Worm (Caenorhabditis elegans) whole organism, L4 larva: ENCODE measurements around the gene irld-27.

Source experiments
- F26F4.8 ChIP-seq: fragments of 200-800 bp; sonication (Bioruptor generic); conservative IDR thresholded peaks from 2 replicates; pipeline ENCODE4 v1.3.6; 2022; ENCODE audit warnings: missing genetic modification characterization, missing compliant biosample characterization
- F44E2.7 ChIP-seq: fragments of 200-800 bp; sonication (Bioruptor generic); IDR thresholded peaks from 2 replicates; pipeline ENCODE4 v2.1.2; 2022; ENCODE audit warnings: missing genetic modification characterization, missing compliant biosample characterization
- F49E8.2 ChIP-seq: sonication (generic microtip); optimal IDR thresholded peaks from 2 replicates; lab custom pipeline; 2016; ENCODE audit warnings: missing compliant biosample characterization, mild to moderate bottlenecking, missing genetic modification characterization, borderline replicate concordance
- R02D3.7 ChIP-seq: fragments of 150-350 bp; sonication (generic microtip); optimal IDR thresholded peaks from 3 replicates; lab custom pipeline; 2014; ENCODE audit warnings: missing biosample characterization, missing genetic modification characterization
- T20F7.1 ChIP-seq: fragments of 200-800 bp; sonication (Bioruptor generic); optimal IDR thresholded peaks from 2 replicates; lab custom pipeline; 2018; ENCODE audit warnings: mild to moderate bottlenecking, missing genetic modification characterization, missing compliant biosample characterization
- ZK337.2 ChIP-seq: fragments of 200-800 bp; sonication (Bioruptor generic); IDR thresholded peaks from 2 replicates; pipeline ENCODE4 v1.3.6; 2022; ENCODE audit warnings: missing genetic modification reagents, missing genetic modification characterization, missing compliant biosample characterization
- aha-1 ChIP-seq: fragments of 150-350 bp; peaks from one replicate; lab custom pipeline; 2014; ENCODE audit warnings: missing biosample characterization, missing genetic modification characterization
- aly-2 ChIP-seq: sonication (generic microtip); optimal IDR thresholded peaks from 2 replicates; lab custom pipeline; 2018; ENCODE audit warnings: missing biosample characterization, missing genetic modification characterization
- attf-4 ChIP-seq: sonication (generic microtip); optimal IDR thresholded peaks from 3 replicates; lab custom pipeline; 2017; ENCODE audit warnings: missing biosample characterization, missing genetic modification characterization
- ceh-20 ChIP-seq: fragments of 200-800 bp; sonication (Bioruptor generic); IDR thresholded peaks from 2 replicates; pipeline ENCODE4 v1.3.6; 2022; ENCODE audit warnings: missing genetic modification reagents, missing genetic modification characterization, missing compliant biosample characterization
- ceh-44 ChIP-seq: fragments of 200-800 bp; sonication (Bioruptor generic); IDR thresholded peaks from 2 replicates; pipeline ENCODE4 v1.3.6; 2022; ENCODE audit warnings: missing genetic modification reagents, missing genetic modification characterization, missing compliant biosample characterization
- ceh-82 ChIP-seq: sonication (generic microtip); optimal IDR thresholded peaks from 2 replicates; lab custom pipeline; 2017; ENCODE audit warnings: missing biosample characterization, missing genetic modification characterization
- daf-16 ChIP-seq, 3 experiments: sonication (generic microtip); optimal IDR thresholded peaks; 2 replicates each; lab custom pipeline; 2016 to 2017; ENCODE audit warnings: missing genetic modification characterization in 3 of 3, missing genetic modification reagents in 3 of 3, mild to moderate bottlenecking in 2 of 3, missing compliant biosample characterization in 2 of 3, missing biosample characterization in 1 of 3, moderate library complexity in 1 of 3
- daf-19 ChIP-seq: fragments of 200-800 bp; sonication (Bioruptor generic); conservative IDR thresholded peaks from 2 replicates; pipeline ENCODE4 v1.3.6; 2022; ENCODE audit warnings: missing genetic modification characterization, missing compliant biosample characterization
- dmd-6 ChIP-seq: fragments of 200-800 bp; sonication (Bioruptor generic); IDR thresholded peaks from 2 replicates; pipeline ENCODE4 v1.3.6; 2022; ENCODE audit warnings: missing genetic modification reagents, missing genetic modification characterization, missing compliant biosample characterization
- dve-1 ChIP-seq: sonication (generic microtip); optimal IDR thresholded peaks from 2 replicates; lab custom pipeline; 2017; ENCODE audit warnings: antibody characterized with exemption, mild to moderate bottlenecking, missing genetic modification characterization, missing compliant biosample characterization; ENCODE audit not compliant: insufficient read depth
- egl-27 ChIP-seq: sonication (generic microtip); optimal IDR thresholded peaks from 3 replicates; lab custom pipeline; 2017; ENCODE audit warnings: missing biosample characterization, missing genetic modification reagents, missing genetic modification characterization
- gei-8 ChIP-seq: fragments of 200-800 bp; sonication (Bioruptor generic); optimal IDR thresholded peaks from 2 replicates; lab custom pipeline; 2018; ENCODE audit warnings: mild to moderate bottlenecking, missing genetic modification characterization, missing compliant biosample characterization
- lim-7 ChIP-seq: fragments of 200-800 bp; sonication (Bioruptor generic); IDR thresholded peaks from 2 replicates; pipeline ENCODE4 v1.3.6; 2022; ENCODE audit warnings: missing genetic modification characterization, missing compliant biosample characterization
- lin-13 ChIP-seq: fragments of 150-350 bp; optimal IDR thresholded peaks from 2 replicates; lab custom pipeline; 2014; ENCODE audit warnings: missing biosample characterization, missing genetic modification reagents, missing genetic modification characterization
- lin-29 ChIP-seq: fragments of 200-800 bp; sonication (Bioruptor generic); IDR thresholded peaks from 2 replicates; pipeline ENCODE4 v1.3.6; 2022; ENCODE audit warnings: missing genetic modification reagents, missing genetic modification characterization, missing compliant biosample characterization
- lin-38 ChIP-seq: fragments of 200-800 bp; sonication (Bioruptor generic); IDR thresholded peaks from 2 replicates; pipeline ENCODE4 v1.3.6; 2022; ENCODE audit warnings: missing genetic modification reagents, missing genetic modification characterization, missing compliant biosample characterization
- mes-2 ChIP-seq: sonication (generic microtip); optimal IDR thresholded peaks from 2 replicates; lab custom pipeline; 2016; ENCODE audit warnings: missing genotype, mild to moderate bottlenecking, missing genetic modification characterization, missing compliant biosample characterization; ENCODE audit not compliant: poor library complexity, severe bottlenecking
- nhr-11 ChIP-seq: fragments of 150-350 bp; optimal IDR thresholded peaks from 2 replicates; lab custom pipeline; 2014; ENCODE audit warnings: missing biosample characterization, missing genetic modification characterization
- nhr-41 ChIP-seq: fragments of 200-800 bp; sonication (Bioruptor generic); IDR thresholded peaks from 2 replicates; pipeline ENCODE4 v1.3.6; 2022; ENCODE audit warnings: missing genetic modification reagents, missing genetic modification characterization, missing compliant biosample characterization
- nhr-6 ChIP-seq: fragments of 150-350 bp; optimal IDR thresholded peaks from 2 replicates; lab custom pipeline; 2014; ENCODE audit warnings: missing biosample characterization, missing genetic modification characterization
- nhr-76 ChIP-seq: fragments of 150-350 bp; optimal IDR thresholded peaks from 2 replicates; lab custom pipeline; 2014; ENCODE audit warnings: missing biosample characterization, missing genetic modification characterization
- pha-4 ChIP-seq, 2 experiments: fragments of 150-350 bp in 1 of 2; fragments of 200-800 bp in 1 of 2; sonication (Bioruptor generic) in 1 of 2; IDR thresholded peaks in 1 of 2; optimal IDR thresholded peaks in 1 of 2; 2 replicates each; pipeline versions ENCODE4 v1.3.6 to Lab custom; 2014 to 2022; ENCODE audit warnings: missing genetic modification characterization in 2 of 2, missing genetic modification reagents in 2 of 2, missing biosample characterization in 1 of 2, missing compliant biosample characterization in 1 of 2
- php-3 ChIP-seq: fragments of 200-800 bp; sonication (Bioruptor generic); IDR thresholded peaks from 2 replicates; pipeline ENCODE4 v1.3.6; 2022; ENCODE audit warnings: missing genetic modification reagents, missing genetic modification characterization, missing compliant biosample characterization
- spr-1 ChIP-seq: sonication (generic microtip); optimal IDR thresholded peaks from 2 replicates; lab custom pipeline; 2016; ENCODE audit warnings: mild to moderate bottlenecking, missing genetic modification characterization, missing compliant biosample characterization
- spr-3 ChIP-seq: fragments of 200-800 bp; sonication (Bioruptor generic); optimal IDR thresholded peaks from 2 replicates; lab custom pipeline; 2018; ENCODE audit warnings: mild to moderate bottlenecking, missing genetic modification characterization, missing compliant biosample characterization
- tag-97 ChIP-seq: fragments of 200-800 bp; sonication (Bioruptor generic); IDR thresholded peaks from 2 replicates; pipeline ENCODE4 v1.3.6; 2022; ENCODE audit warnings: missing genetic modification characterization, missing compliant biosample characterization
- unc-130 ChIP-seq: sonication (generic microtip); optimal IDR thresholded peaks from 2 replicates; lab custom pipeline; 2016; ENCODE audit warnings: missing genetic modification reagents, missing genetic modification characterization, missing compliant biosample characterization
- unc-39 ChIP-seq: sonication (generic microtip); optimal IDR thresholded peaks from 2 replicates; lab custom pipeline; 2017; ENCODE audit warnings: missing biosample characterization, missing genetic modification characterization
- vab-7 ChIP-seq: fragments of 200-800 bp; sonication (Bioruptor generic); IDR thresholded peaks from 2 replicates; pipeline ENCODE4 v1.3.6; 2022; ENCODE audit warnings: missing genetic modification reagents, missing genetic modification characterization, missing compliant biosample characterization
- ztf-7 ChIP-seq: fragments of 150-350 bp; optimal IDR thresholded peaks from 2 replicates; lab custom pipeline; 2014; ENCODE audit warnings: missing biosample characterization, missing genetic modification characterization

irld-27 gene

ce11 chrII:3344917-3345316 is 12.8 kb downstream of the irld-27 start, which contains the start of gene bath-28:
Gene bath-28 (minus strand): TSS chrII:3344967.
- TF ChIP-seq lim-7 (GFP tag; lab: Robert Waterston, UW): no peak
- no peak for TF ChIP-seq daf-16 (GFP tag; optimal IDR thresholded peaks at IDR 0.05; lab: Kevin White, UChicago)
- TF ChIP-seq daf-16 (tag; optimal IDR thresholded peaks at IDR 0.05; lab: Kevin White, UChicago): no peak
- no peak for TF ChIP-seq ceh-82 (tag; lab: Kevin White, UChicago)
- TF ChIP-seq ceh-44 (GFP tag; lab: Robert Waterston, UW): no peak
- no peak for TF ChIP-seq ztf-7 (tag; lab: Kevin White, UChicago)
- TF ChIP-seq tag-97: no peak
- TF ChIP-seq mes-2 (tag; lab: Kevin White, UChicago): no peak
- TF ChIP-seq gei-8 (GFP tag; lab: Kevin White, UChicago): no peak
- TF ChIP-seq ceh-20: no peak
- TF ChIP-seq attf-4 (tag; lab: Kevin White, UChicago): no peak
- no peak for TF ChIP-seq php-3 (GFP tag; lab: Robert Waterston, UW)
- no peak for TF ChIP-seq lin-29 (GFP tag; lab: Robert Waterston, UW)
- no peak for TF ChIP-seq nhr-6 (tag; lab: Kevin White, UChicago)
- TF ChIP-seq spr-3 (GFP tag; lab: Kevin White, UChicago): no peak
- no peak for TF ChIP-seq spr-1
- no peak for TF ChIP-seq F44E2.7 (GFP tag; lab: Robert Waterston, UW)
- no peak for TF ChIP-seq F26F4.8
- TF ChIP-seq vab-7 (GFP tag; lab: Robert Waterston, UW): no peak

ce11 chrII:3346328-3346780 is 14.2 kb downstream of the irld-27 start, which contains the start of gene bath-30:
Gene bath-30 (minus strand): TSS chrII:3346378.
- TF ChIP-seq F49E8.2 (tag; lab: Kevin White, UChicago) (no peak), lin-38 (0 out of 2 replicates have a peak, but pooled peaks have one; percentile 12)

ce11 chrII:3347940-3348610 is 15.9 kb downstream of the irld-27 start, which contains the start of the genes F14D2.14 and bath-29:
Gene F14D2.14 (minus strand): TSS chrII:3347990.
Gene bath-29 (plus strand): TSS chrII:3348560.
- TF ChIP-seq nhr-41 (GFP tag; lab: Robert Waterston, UW) (no peak), ceh-20 (no peak), aha-1 (tag; lab: Kevin White, UChicago) (peak; percentile 33), F49E8.2 (tag; lab: Kevin White, UChicago) (no peak), unc-39 (tag; lab: Kevin White, UChicago) (no peak)

ce11 chrII:3349820-3350291 is 17.7 kb downstream of the irld-27 start, which contains the start of gene F14D2.8:
Gene F14D2.8 (minus strand): TSS chrII:3349870.
- no peak for TF ChIP-seq T20F7.1
- no peak for TF ChIP-seq unc-130 (GFP tag; lab: Kevin White, UChicago)
- no peak for TF ChIP-seq dve-1
- no peak for TF ChIP-seq lin-38
- TF ChIP-seq ZK337.2 (GFP tag; lab: Robert Waterston, UW): no peak
- TF ChIP-seq nhr-76: no peak
- TF ChIP-seq ceh-44 (GFP tag; lab: Robert Waterston, UW): no peak
- TF ChIP-seq lin-13: no peak

DNA sequence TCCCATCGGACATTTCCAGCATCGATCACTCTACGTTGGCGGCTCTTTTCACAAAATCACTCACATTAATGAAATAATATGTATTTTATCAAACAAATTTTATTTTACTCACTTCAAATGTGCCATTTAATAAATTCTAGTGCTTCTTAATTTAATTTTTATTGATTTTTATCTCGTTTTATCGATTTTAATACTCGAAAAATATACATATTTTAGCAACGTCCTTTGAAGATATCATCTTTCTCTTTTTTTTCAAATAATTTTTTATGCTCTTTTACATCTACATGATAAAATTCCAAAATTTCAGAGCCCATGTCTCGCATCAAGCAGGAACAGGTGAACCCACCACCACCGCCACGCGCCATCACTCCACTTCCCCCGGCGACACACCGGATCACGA is 26.7 kb downstream of the irld-27 start, which contains the start of the genes lido-14 and bath-27:
Gene lido-14 (plus strand): TSS at position 301 of the 400 bp plus-strand sequence.
Gene bath-27 (plus strand): TSS at position 306 of the 400 bp plus-strand sequence.
- TF ChIP-seq pha-4 (GFP tag; IDR thresholded peaks at IDR 0.05; lab: Robert Waterston, UW) (no peak), pha-4 (tag; optimal IDR thresholded peaks at IDR 0.05; lab: Kevin White, UChicago) (no peak), unc-39 (tag; lab: Kevin White, UChicago) (no peak), R02D3.7 (tag; lab: Kevin White, UChicago) (no peak), F49E8.2 (tag; lab: Kevin White, UChicago) (no peak), daf-19 (GFP tag; lab: Robert Waterston, UW) (no peak), ztf-7 (tag; lab: Kevin White, UChicago) (no peak), dmd-6 (no peak), egl-27 (tag; lab: Kevin White, UChicago) (no peak), F44E2.7 (GFP tag; lab: Robert Waterston, UW) (no peak), nhr-11 (tag; lab: Kevin White, UChicago) (no peak), lim-7 (GFP tag; lab: Robert Waterston, UW) (no peak), aly-2 (tag; lab: Kevin White, UChicago) (no peak)
